Fruit fly (Drosophila melanogaster) whole organism: ENCODE data around the gene CG14441.

Source experiments
- CG8478 ChIP-seq: fragments of >200 bp; optimal IDR thresholded peaks from 2 replicates; lab custom pipeline; 2018; ENCODE audit warnings: inconsistent platforms
- Dll ChIP-seq: fragments of >200 bp; optimal IDR thresholded peaks from 2 replicates; lab custom pipeline; 2017
- EcR ChIP-seq, 2 experiments: fragments of >200 bp; optimal IDR thresholded peaks; 2 replicates each; lab custom pipeline; 2017; ENCODE audit warnings: missing biosample characterization in 2 of 2, missing genetic modification characterization in 2 of 2, missing genetic modification reagents in 2 of 2
- pan ChIP-seq: fragments of >200 bp; optimal IDR thresholded peaks from 2 replicates; lab custom pipeline; 2017
- psq ChIP-seq: fragments of >200 bp; optimal IDR thresholded peaks from 2 replicates; lab custom pipeline; 2017
- usp ChIP-seq: fragments of >200 bp; optimal IDR thresholded peaks from 2 replicates; lab custom pipeline; 2017; ENCODE audit warnings: missing biosample characterization, missing genetic modification characterization, mixed read lengths

- TF ChIP-seq pan (lab: Kevin White, UChicago) (no peak), Dll (lab: Kevin White, UChicago) (no peak), psq (lab: Kevin White, UChicago) (no peak), CG8478 (lab: Kevin White, UChicago) (no peak), EcR (GFP tag; optimal IDR thresholded peaks at IDR 0.05; lab: Kevin White, UChicago) (no peak), usp (GFP tag; lab: Kevin White, UChicago) (no peak)
These were observed 10.1 kb downstream of the CG14441 start for dm6 chrX:6709252-6710037.
